Worm (Caenorhabditis elegans) whole organism, L3 larva: ENCODE measurements around the gene F58A6.1.

Source experiments
- R02D3.7 ChIP-seq: fragments of 150-350 bp; optimal IDR thresholded peaks from 2 replicates; lab custom pipeline; 2014; ENCODE audit warnings: missing biosample characterization, missing genetic modification characterization
- ZK546.5 ChIP-seq: sonication (generic microtip); optimal IDR thresholded peaks from 2 replicates; lab custom pipeline; 2017; ENCODE audit warnings: missing biosample characterization, missing genetic modification characterization
- aly-2 ChIP-seq: fragments of 150-350 bp; optimal IDR thresholded peaks from 2 replicates; lab custom pipeline; 2014; ENCODE audit warnings: missing biosample characterization, missing genetic modification characterization
- ama-1 ChIP-seq: fragments of 150-350 bp; optimal IDR thresholded peaks from 2 replicates; lab custom pipeline; 2018
- ceh-16 ChIP-seq: sonication (generic microtip); optimal IDR thresholded peaks from 2 replicates; lab custom pipeline; 2017; ENCODE audit warnings: missing biosample characterization, missing genetic modification characterization
- ceh-28 ChIP-seq: fragments of 150-350 bp; optimal IDR thresholded peaks from 2 replicates; lab custom pipeline; 2014; ENCODE audit warnings: missing biosample characterization, missing genetic modification reagents, missing genetic modification characterization
- ceh-9 ChIP-seq: sonication (generic microtip); optimal IDR thresholded peaks from 2 replicates; lab custom pipeline; 2018; ENCODE audit warnings: missing biosample characterization, missing genetic modification characterization
- egl-5 ChIP-seq: fragments of 150-350 bp; optimal IDR thresholded peaks from 2 replicates; lab custom pipeline; 2017; ENCODE audit warnings: missing biosample characterization, missing genetic modification reagents, missing genetic modification characterization, inconsistent platforms
- elt-1 ChIP-seq: fragments of 150-350 bp; optimal IDR thresholded peaks from 2 replicates; lab custom pipeline; 2014; ENCODE audit warnings: missing biosample characterization, missing genetic modification characterization
- elt-2 ChIP-seq: sonication (generic microtip); optimal IDR thresholded peaks from 2 replicates; lab custom pipeline; 2016; ENCODE audit warnings: missing genetic modification reagents, mild to moderate bottlenecking, missing genetic modification characterization, missing compliant biosample characterization
- eor-1 ChIP-seq, 2 experiments: fragments of 150-350 bp; optimal IDR thresholded peaks; 2 replicates each; lab custom pipeline; 2014 to 2018; ENCODE audit warnings: missing biosample characterization in 2 of 2, missing genetic modification characterization in 2 of 2
- fkh-10 ChIP-seq: sonication (generic microtip); optimal IDR thresholded peaks from 2 replicates; lab custom pipeline; 2017; ENCODE audit warnings: missing biosample characterization, missing genetic modification reagents, missing genetic modification characterization
- fos-1 ChIP-seq: fragments of 150-350 bp; optimal IDR thresholded peaks from 2 replicates; lab custom pipeline; 2014; ENCODE audit warnings: missing biosample characterization, missing genetic modification characterization
- hmg-11 ChIP-seq: sonication (generic microtip); optimal IDR thresholded peaks from 2 replicates; lab custom pipeline; 2016; ENCODE audit warnings: missing genetic modification characterization, missing compliant biosample characterization
- jun-1 ChIP-seq: fragments of 150-350 bp; optimal IDR thresholded peaks from 2 replicates; lab custom pipeline; 2014; ENCODE audit warnings: missing biosample characterization, missing genetic modification reagents, missing genetic modification characterization
- lin-39 ChIP-seq: fragments of 150-350 bp; optimal IDR thresholded peaks from 2 replicates; lab custom pipeline; 2018; ENCODE audit warnings: missing biosample characterization, missing genetic modification reagents, missing genetic modification characterization
- lsy-12 ChIP-seq: sonication (generic microtip); optimal IDR thresholded peaks from 2 replicates; lab custom pipeline; 2016; ENCODE audit warnings: mild to moderate bottlenecking, missing genetic modification characterization, missing compliant biosample characterization
- mdl-1 ChIP-seq: fragments of 150-350 bp; optimal IDR thresholded peaks from 2 replicates; lab custom pipeline; 2014; ENCODE audit warnings: missing biosample characterization, missing genetic modification characterization
- nfya-1 ChIP-seq: sonication (generic microtip); optimal IDR thresholded peaks from 2 replicates; lab custom pipeline; 2017; ENCODE audit warnings: missing genetic modification characterization, mild to moderate bottlenecking, missing compliant biosample characterization, antibody characterized with exemption, moderate library complexity; ENCODE audit not compliant: insufficient read depth
- nhr-11 ChIP-seq: fragments of 150-350 bp; optimal IDR thresholded peaks from 2 replicates; lab custom pipeline; 2014; ENCODE audit warnings: missing biosample characterization, missing genetic modification characterization
- nhr-23 ChIP-seq: fragments of 150-350 bp; optimal IDR thresholded peaks from 2 replicates; lab custom pipeline; 2014; ENCODE audit warnings: missing biosample characterization, missing genetic modification reagents, missing genetic modification characterization
- nhr-237 ChIP-seq: fragments of 150-350 bp; optimal IDR thresholded peaks from 2 replicates; lab custom pipeline; 2014; ENCODE audit warnings: missing biosample characterization, missing genetic modification characterization
- nhr-25 ChIP-seq: sonication (generic microtip); optimal IDR thresholded peaks from 2 replicates; lab custom pipeline; 2017; ENCODE audit warnings: missing biosample characterization, missing genetic modification characterization
- nhr-43 ChIP-seq: sonication (generic microtip); optimal IDR thresholded peaks from 2 replicates; lab custom pipeline; 2016; ENCODE audit warnings: mild to moderate bottlenecking, missing genetic modification characterization, missing compliant biosample characterization; ENCODE audit not compliant: poor library complexity, severe bottlenecking
- nhr-76 ChIP-seq: fragments of 150-350 bp; sonication (generic microtip); optimal IDR thresholded peaks from 5 replicates; lab custom pipeline; 2014; ENCODE audit warnings: missing biosample characterization, missing genetic modification characterization
- nhr-77 ChIP-seq: fragments of 150-350 bp; optimal IDR thresholded peaks from 2 replicates; lab custom pipeline; 2014; ENCODE audit warnings: missing biosample characterization, missing genetic modification characterization
- pha-4 ChIP-seq: fragments of 150-350 bp; optimal IDR thresholded peaks from 2 replicates; lab custom pipeline; 2014; ENCODE audit warnings: missing biosample characterization, missing genetic modification reagents, missing genetic modification characterization
- pqm-1 ChIP-seq: fragments of 150-350 bp; optimal IDR thresholded peaks from 2 replicates; lab custom pipeline; 2017; ENCODE audit warnings: missing biosample characterization, missing genetic modification characterization, inconsistent platforms
- skn-1 ChIP-seq: fragments of 150-350 bp; optimal IDR thresholded peaks from 2 replicates; lab custom pipeline; 2014; ENCODE audit warnings: missing biosample characterization, missing genetic modification characterization
- snpc-4 ChIP-seq: fragments of 150-350 bp; optimal IDR thresholded peaks from 2 replicates; lab custom pipeline; 2014; ENCODE audit warnings: missing biosample characterization, missing genetic modification characterization
- tbx-2 ChIP-seq: sonication (generic microtip); optimal IDR thresholded peaks from 2 replicates; lab custom pipeline; 2016; ENCODE audit warnings: mild to moderate bottlenecking, missing genetic modification characterization, missing compliant biosample characterization
- zag-1 ChIP-seq: fragments of 150-350 bp; optimal IDR thresholded peaks from 2 replicates; lab custom pipeline; 2014; ENCODE audit warnings: missing biosample characterization, missing genetic modification characterization

Gene F58A6.1

ce11 chrII:5181497-5181896 is 38.8 kb downstream of the F58A6.1 start (continued):
- peak; percentile 40 for TF ChIP-seq fkh-10 (GFP tag; lab: Kevin White, UChicago)
- peak; percentile 71 for TF ChIP-seq lin-39 (tag; lab: Kevin White, UChicago)
- peak; percentile 61 for TF ChIP-seq elt-2 (tag; lab: Kevin White, UChicago)
- TF ChIP-seq nhr-25: peak; percentile 56
- no peak for TF ChIP-seq skn-1 (tag; lab: Kevin White, UChicago)
- no peak for TF ChIP-seq zag-1 (tag; lab: Kevin White, UChicago)
- no peak for TF ChIP-seq aly-2 (tag; lab: Kevin White, UChicago)
- TF ChIP-seq ceh-16: no peak
- TF ChIP-seq lsy-12 (tag; lab: Kevin White, UChicago): peak; percentile 56
- no peak for TF ChIP-seq R02D3.7
- TF ChIP-seq snpc-4 (tag; lab: Kevin White, UChicago): peak; percentile 37

ce11 chrII:5182451-5182850 is 39.7 kb downstream of the F58A6.1 start:
- no peak for TF ChIP-seq nhr-237 (tag; lab: Kevin White, UChicago)
- no peak for TF ChIP-seq fos-1 (tag; lab: Kevin White, UChicago)
- TF ChIP-seq aly-2 (tag; lab: Kevin White, UChicago): no peak
- TF ChIP-seq hmg-11 (tag; lab: Kevin White, UChicago): peak; percentile 44
- TF ChIP-seq ama-1 (lab: Kevin White, UChicago): peak; percentile 39
- peak; percentile 30 for TF ChIP-seq lin-39 (tag; lab: Kevin White, UChicago)
- peak; percentile 30 for TF ChIP-seq jun-1
- peak; percentile 71 for TF ChIP-seq nfya-1 (tag; lab: Kevin White, UChicago)
- TF ChIP-seq mdl-1 (tag; lab: Kevin White, UChicago): no peak
- peak; percentile 99 for TF ChIP-seq elt-2 (tag; lab: Kevin White, UChicago)
- TF ChIP-seq nhr-23: peak; percentile 18
- peak; percentile 15 for TF ChIP-seq elt-1 (tag; lab: Kevin White, UChicago)
- no peak for TF ChIP-seq zag-1 (tag; lab: Kevin White, UChicago)
- TF ChIP-seq egl-5 (tag; lab: Kevin White, UChicago): no peak
- peak; percentile 48 for TF ChIP-seq pha-4
- TF ChIP-seq nhr-25: peak; percentile 51
- TF ChIP-seq skn-1 (tag; lab: Kevin White, UChicago): peak; percentile 75
- peak; percentile 89 for TF ChIP-seq pqm-1 (tag; lab: Kevin White, UChicago)
- peak; percentile 11 for TF ChIP-seq ceh-28 (tag; lab: Kevin White, UChicago)
- TF ChIP-seq nhr-43 (tag; lab: Kevin White, UChicago): peak; percentile 68
- peak; percentile 20 for TF ChIP-seq snpc-4 (tag; lab: Kevin White, UChicago)

- TF ChIP-seq ZK546.5 (tag; lab: Kevin White, UChicago) (no peak), nhr-11 (tag; lab: Kevin White, UChicago) (no peak), nhr-25 (peak; percentile 50), nhr-23 (peak; percentile 20)
- TF ChIP-seq, all 47 proteins: peak for 2
Measured at ce11 chrII:5183207-5183606, 40.5 kb downstream of the F58A6.1 start.

- TF ChIP-seq tbx-2 (tag; lab: Kevin White, UChicago) (no peak), eor-1 (tag; optimal IDR thresholded peaks at IDR 0.05; lab: Kevin White, UChicago) (no peak), elt-2 (tag; lab: Kevin White, UChicago) (peak; percentile 99), pha-4 (peak; percentile 62), nhr-77 (tag; lab: Kevin White, UChicago) (no peak), snpc-4 (tag; lab: Kevin White, UChicago) (no peak), ceh-9 (no peak), pqm-1 (tag; lab: Kevin White, UChicago) (peak; percentile 87), nhr-76 (tag; lab: Kevin White, UChicago) (no peak), fos-1 (tag; lab: Kevin White, UChicago) (peak; percentile 6), zag-1 (tag; lab: Kevin White, UChicago) (no peak)
- TF ChIP-seq, all 47 proteins: peak for 4
Measured at ce11 chrII:5184661-5185545, 42.2 kb downstream of the F58A6.1 start.
